Worm (Caenorhabditis elegans) whole organism, mixed stage, embryonic: ENCODE data around the gene hrg-5.

ENCODE experiments used
- bed-3 ChIP-seq: fragments of 200-800 bp; sonication (Bioruptor generic); optimal IDR thresholded peaks from 3 replicates; lab custom pipeline; 2018; ENCODE audit warnings: mild to moderate bottlenecking, missing genetic modification characterization, moderate library complexity, missing compliant biosample characterization
- elt-1 ChIP-seq: sonication (generic microtip); optimal IDR thresholded peaks from 2 replicates; lab custom pipeline; 2017; ENCODE audit warnings: missing genetic modification characterization, mild to moderate bottlenecking, missing compliant biosample characterization, antibody characterized with exemption, moderate library complexity, borderline replicate concordance; ENCODE audit not compliant: insufficient read depth
- elt-3 ChIP-seq: fragments of 150-350 bp; optimal IDR thresholded peaks from 2 replicates; lab custom pipeline; 2014; ENCODE audit warnings: missing biosample characterization, missing genetic modification characterization
- flh-1 ChIP-seq: fragments of 200-800 bp; sonication (Bioruptor generic); optimal IDR thresholded peaks from 2 replicates; lab custom pipeline; 2018; ENCODE audit warnings: mild to moderate bottlenecking, missing genetic modification characterization, moderate library complexity, missing compliant biosample characterization
- lin-13 ChIP-seq: fragments of 150-350 bp; optimal IDR thresholded peaks from 2 replicates; lab custom pipeline; 2014; ENCODE audit warnings: missing biosample characterization, missing genetic modification characterization
- mep-1 ChIP-seq: fragments of 150-350 bp; optimal IDR thresholded peaks from 2 replicates; lab custom pipeline; 2017; ENCODE audit warnings: missing biosample characterization, missing genetic modification reagents, missing genetic modification characterization, inconsistent platforms
- nhr-76 ChIP-seq: sonication (generic microtip); optimal IDR thresholded peaks from 2 replicates; lab custom pipeline; 2017; ENCODE audit warnings: missing biosample characterization, missing genetic modification characterization
- sptf-1 ChIP-seq: sonication (generic microtip); optimal IDR thresholded peaks from 2 replicates; lab custom pipeline; 2017; ENCODE audit warnings: mild to moderate bottlenecking, missing genetic modification characterization, moderate library complexity, missing compliant biosample characterization
- unc-62 ChIP-seq: fragments of 150-350 bp; optimal IDR thresholded peaks from 2 replicates; lab custom pipeline; 2014; ENCODE audit warnings: missing biosample characterization, missing genetic modification reagents, missing genetic modification characterization
- ztf-11 ChIP-seq: fragments of 150-350 bp; optimal IDR thresholded peaks from 2 replicates; lab custom pipeline; 2014; ENCODE audit warnings: missing biosample characterization, missing genetic modification characterization

- TF ChIP-seq ztf-11 (no peak), elt-1 (no peak), mep-1 (no peak), nhr-76 (tag; lab: Kevin White, UChicago) (no peak), lin-13 (no peak), flh-1 (no peak), unc-62 (GFP tag; lab: Kevin White, UChicago) (no peak), sptf-1 (no peak), bed-3 (GFP tag; lab: Kevin White, UChicago) (no peak), elt-3 (tag; lab: Kevin White, UChicago) (no peak)
Measured at ce11 chrIV:11022303-11022702, 6.9 kb downstream of the hrg-5 start, which contains the start of gene alh-3.
